Worm (Caenorhabditis elegans): ENCODE measurements around the gene kin-9.
A peak's percentile ranks its signal among the peaks of the same experiment; 100 is the strongest.

DNA sequence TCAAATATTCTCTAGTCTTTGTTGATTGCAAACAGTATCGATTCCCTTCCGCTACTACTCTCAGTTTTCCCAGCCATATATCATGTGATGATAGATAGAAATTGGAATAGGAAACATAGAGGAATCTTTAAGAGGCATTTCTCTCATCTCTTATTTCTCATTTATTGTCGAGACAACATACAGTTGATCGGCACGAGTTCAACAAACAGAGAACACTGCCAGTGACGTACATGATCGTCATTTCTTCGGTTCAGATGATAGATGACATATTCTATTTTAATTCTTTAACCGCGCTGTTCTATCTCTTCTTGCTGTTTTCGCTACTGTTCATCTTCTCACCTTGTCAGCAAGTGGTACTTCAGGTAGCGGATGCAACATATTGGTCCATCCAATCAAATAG lies 42.7 kb downstream of the kin-9 start:
- TF ChIP-seq ztf-4 (tag; optimal IDR thresholded peaks at IDR 0.05) (peak; percentile 29), egl-27 (tag; optimal IDR thresholded peaks at IDR 0.05) (peak; percentile 54), nhr-12 (tag; optimal IDR thresholded peaks at IDR 0.05) (no peak), unc-39 (tag; optimal IDR thresholded peaks at IDR 0.05) (no peak), nhr-11 (tag; optimal IDR thresholded peaks at IDR 0.05) (no peak), ama-1 (optimal IDR thresholded peaks at IDR 0.05) (peak; percentile 20), nhr-25 (tag; optimal IDR thresholded peaks at IDR 0.05) (peak; percentile 91), skn-1 (tag; optimal IDR thresholded peaks at IDR 0.05) (no peak)

All from whole organism, L3 larva.